Worm (Caenorhabditis elegans) whole organism, dauer: ENCODE results near the gene nadk-1.

ENCODE experiments used
- unc-62 ChIP-seq: sonication (generic microtip); optimal IDR thresholded peaks from 2 replicates; lab custom pipeline; 2017; ENCODE audit warnings: missing biosample characterization, missing genetic modification reagents, missing genetic modification characterization

Gene nadk-1

DNA sequence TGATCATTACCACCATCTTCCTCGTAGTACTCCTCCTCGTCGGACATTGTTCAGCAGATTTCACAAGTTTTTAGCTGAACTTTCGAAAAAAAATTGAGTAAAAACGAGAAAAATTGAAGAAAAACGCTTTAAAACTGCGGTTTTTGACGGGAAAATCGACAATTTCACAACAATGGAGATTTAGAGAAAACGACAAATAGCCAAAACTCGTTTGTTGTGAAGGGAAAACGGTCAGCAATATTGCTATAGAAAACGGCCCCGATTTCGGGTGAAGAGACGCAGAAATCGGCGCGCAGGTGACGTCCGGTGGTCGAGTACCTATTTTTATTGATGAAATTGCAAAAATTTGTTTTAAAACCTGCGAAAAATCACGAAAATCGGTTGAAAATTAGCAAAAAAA lies 11.0 kb upstream of the nadk-1 start, which contains the start of gene clp-7:
clp-7 (minus strand) TSS at position 47 of the 400 bp plus-strand sequence.
- TF ChIP-seq unc-62 (GFP tag; lab: Kevin White, UChicago), result no peak

DNA sequence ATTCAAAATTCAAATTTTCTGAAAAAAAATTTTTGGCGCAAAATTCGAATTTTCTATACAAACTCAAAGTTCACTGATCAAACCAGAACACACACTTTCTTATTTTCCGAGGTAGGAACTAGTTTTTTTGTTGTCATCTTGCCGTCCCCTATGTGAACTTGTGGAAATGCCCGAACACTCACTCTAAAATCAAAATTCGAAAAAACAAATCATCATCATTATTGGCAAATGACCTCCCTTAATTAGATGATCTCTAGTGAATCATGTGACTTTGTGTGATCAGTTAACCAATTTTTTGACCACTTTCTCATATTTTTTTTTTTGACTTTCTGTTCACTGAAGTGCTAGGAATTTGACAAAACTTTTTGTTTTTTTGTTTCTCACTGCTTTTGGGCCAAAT lies 4.4 kb upstream of the nadk-1 start:
- no peak for TF ChIP-seq unc-62 (GFP tag; lab: Kevin White, UChicago)

ce11 chrIV:1453451-1453850 lies 3.4 kb upstream of the nadk-1 start:
- TF ChIP-seq unc-62 (GFP tag; lab: Kevin White, UChicago), result no peak

DNA sequence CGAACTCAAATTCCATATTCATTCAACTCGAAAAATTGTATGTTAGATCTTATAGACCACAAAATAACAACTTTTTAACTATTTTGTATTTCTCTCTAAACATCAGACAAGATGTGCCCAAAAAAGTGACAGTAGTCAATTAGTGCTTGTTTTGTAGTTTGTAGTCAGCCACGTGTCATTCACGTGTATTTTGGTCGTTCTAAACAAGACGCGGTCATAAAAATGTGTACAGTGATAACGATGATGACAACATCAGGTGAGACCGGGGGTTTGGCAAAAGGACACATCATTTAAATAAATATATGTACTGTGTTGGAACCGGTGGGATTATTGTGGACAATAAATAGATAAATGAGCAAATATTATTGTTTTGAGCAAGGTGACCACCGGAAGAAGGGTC lies 2.7 kb upstream of the nadk-1 start:
- no peak for TF ChIP-seq unc-62 (GFP tag; lab: Kevin White, UChicago)

DNA sequence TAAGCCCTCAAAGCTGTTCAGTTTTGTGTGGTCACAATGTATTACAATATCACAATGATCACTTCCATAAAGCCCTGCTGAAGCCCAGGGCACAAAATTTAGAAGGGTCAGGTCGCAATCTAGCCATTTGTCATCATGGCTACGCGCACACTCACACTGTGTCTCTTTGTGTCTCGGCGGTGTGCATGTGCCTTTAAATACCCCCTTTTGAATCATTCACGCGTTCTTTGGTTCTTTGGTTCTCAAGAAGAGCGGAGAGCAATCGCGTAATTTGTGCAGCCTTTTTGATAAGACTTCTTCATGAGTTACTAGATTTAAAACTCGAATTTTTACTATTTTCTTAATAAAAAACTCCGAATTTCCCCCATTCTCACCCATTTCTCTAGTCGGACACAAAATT lies 1.9 kb upstream of the nadk-1 start:
- no peak for TF ChIP-seq unc-62 (GFP tag; lab: Kevin White, UChicago)

ce11 chrIV:1458192-1458591 lies 1.3 kb downstream of the nadk-1 start:
- TF ChIP-seq unc-62 (GFP tag; lab: Kevin White, UChicago), result no peak

ce11 chrIV:1459419-1459818 lies 2.5 kb downstream of the nadk-1 start:
- no peak for TF ChIP-seq unc-62 (GFP tag; lab: Kevin White, UChicago)

DNA sequence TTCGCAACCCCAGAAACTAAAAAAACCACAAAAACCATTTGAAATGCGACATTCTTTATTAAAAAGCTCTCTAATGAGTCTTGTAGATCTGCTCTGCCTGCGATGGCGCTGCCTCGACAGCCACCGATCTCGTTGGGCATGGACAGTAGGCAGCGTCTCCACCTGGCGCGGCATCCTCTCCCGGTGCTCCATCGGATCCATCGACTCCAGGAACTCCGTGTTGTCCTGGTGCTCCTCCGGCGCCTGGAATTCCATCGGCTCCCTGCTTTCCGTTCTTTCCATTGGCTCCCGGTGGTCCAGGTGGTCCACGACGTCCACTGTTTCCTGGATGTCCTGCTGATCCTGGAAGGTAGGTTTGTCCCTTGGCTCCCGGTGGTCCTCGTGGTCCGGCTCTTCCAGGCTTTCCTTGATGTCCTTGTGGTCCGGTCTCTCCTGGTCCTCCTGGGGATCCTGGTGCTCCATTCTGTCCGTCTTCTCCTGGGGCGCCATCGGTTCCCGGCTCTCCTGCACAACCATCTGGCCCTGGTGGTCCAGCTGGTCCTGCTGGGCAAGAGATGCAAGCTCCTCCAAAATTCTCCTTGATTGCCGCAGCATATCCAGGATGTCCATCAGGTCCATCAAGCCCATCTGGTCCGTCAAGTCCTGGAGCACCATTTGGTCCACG lies 3.1 kb downstream of the nadk-1 start:
- TF ChIP-seq unc-62 (GFP tag; lab: Kevin White, UChicago), result no peak

DNA sequence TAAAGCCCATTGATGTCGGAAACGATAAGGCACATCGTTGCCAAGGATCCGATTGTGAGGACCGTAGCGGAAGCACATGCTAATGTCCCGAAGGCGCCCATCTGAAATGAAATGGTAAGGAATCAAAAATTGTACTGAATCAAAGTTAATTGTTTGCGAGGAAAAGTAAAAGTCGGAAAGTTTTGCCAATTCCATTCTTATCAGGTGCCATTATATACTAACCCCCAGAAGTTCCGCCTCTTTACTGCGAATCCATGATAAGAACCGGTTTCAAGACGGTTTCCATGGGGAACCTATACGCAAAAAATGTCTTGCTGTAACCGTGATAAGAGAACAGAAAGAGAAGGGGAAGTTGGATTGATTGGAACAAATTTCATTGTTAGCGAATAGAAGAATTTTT lies 3.8 kb downstream of the nadk-1 start, which contains the start of gene col-106:
col-106 (minus strand) TSS at position 101 of the 400 bp plus-strand sequence.
- no peak for TF ChIP-seq unc-62 (GFP tag; lab: Kevin White, UChicago)

DNA sequence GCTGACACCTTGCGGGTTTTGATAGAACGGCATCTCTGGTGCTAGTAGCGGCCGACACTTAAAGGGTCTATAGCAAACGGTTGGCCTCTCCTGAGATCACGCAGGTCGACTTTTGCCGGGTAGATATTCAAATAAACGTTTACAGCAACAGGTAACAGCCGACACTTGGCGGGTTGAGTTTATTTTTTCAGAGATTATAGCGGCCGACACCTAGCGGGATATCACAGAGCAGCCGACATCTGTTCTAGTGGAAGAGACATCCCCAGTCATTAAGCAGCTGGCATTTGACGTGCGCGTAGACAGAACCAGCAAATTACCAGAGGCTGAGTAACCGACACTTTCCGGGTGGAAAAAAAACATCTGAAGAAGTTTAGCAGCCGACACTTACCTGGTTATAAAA lies 4.6 kb downstream of the nadk-1 start:
- TF ChIP-seq unc-62 (GFP tag; lab: Kevin White, UChicago), result no peak

- no peak for TF ChIP-seq unc-62 (GFP tag; lab: Kevin White, UChicago)
These were observed 8.6 kb downstream of the nadk-1 start for ce11 chrIV:1465462-1465861.

DNA sequence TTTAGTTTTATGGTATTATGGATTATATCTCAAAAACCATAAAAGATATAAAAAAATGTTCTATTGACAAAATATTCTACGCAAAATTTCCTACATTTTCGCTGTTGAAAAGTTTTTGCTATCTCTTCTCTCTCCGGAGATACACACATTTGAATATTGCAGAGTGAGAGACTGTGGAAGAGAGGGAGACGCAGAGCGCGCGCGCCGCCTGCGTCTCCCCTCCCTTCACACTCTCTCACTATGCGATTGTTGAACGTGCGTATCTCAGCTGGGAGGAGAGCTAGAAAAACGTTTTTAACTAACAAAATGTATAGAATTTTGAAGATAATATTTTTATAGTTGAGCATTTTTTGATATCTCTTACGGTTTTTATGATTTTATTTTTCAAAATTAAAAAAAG lies 12.2 kb downstream of the nadk-1 start:
- TF ChIP-seq unc-62 (GFP tag; lab: Kevin White, UChicago), result no peak

- TF ChIP-seq unc-62 (GFP tag; lab: Kevin White, UChicago), result no peak
These were observed 13.5 kb downstream of the nadk-1 start for ce11 chrIV:1470364-1470763.

DNA sequence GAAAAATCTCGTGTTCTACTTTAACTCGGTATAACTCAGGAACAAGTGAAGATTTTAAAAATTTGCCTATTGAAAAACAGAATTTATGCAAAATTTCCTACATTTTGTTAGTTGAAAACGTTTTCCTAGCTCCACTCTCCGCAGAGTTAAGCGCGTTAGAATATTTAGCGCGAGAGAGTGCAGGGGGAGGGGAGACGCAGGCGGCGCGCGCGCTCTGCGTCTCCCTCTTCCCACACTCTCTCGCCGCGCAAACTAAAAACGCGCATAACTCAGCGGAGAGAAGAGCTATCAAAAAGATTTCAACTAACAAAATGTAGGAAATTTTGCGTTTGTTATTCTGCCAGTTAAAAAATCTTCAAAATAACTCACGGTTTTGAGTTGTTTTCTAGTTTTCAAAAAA lies 15.3 kb downstream of the nadk-1 start:
- no peak for TF ChIP-seq unc-62 (GFP tag; lab: Kevin White, UChicago)

DNA sequence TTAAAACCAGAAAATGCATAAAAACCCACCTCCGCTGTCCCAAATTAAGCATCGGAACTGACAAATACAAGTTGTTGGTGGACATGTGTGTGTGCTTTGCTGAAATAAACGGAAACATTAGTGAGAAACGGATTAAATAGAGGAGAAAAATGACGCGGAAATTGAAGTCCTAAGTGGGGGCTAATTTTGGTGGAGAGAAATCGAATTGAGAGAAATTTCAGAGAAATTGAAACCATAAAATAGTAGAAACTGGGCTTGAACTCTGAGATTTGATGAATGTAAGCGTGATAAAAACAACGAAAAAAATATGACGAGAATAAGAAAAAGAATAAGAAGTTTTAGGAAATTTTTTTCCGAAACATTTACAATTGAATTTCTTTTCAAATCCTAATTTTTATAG lies 18.1 kb downstream of the nadk-1 start, which contains the start of gene Y77E11A.12:
Y77E11A.12 (minus strand) TSS at position 101 of the 400 bp plus-strand sequence.
- TF ChIP-seq unc-62 (GFP tag; lab: Kevin White, UChicago), result no peak

DNA sequence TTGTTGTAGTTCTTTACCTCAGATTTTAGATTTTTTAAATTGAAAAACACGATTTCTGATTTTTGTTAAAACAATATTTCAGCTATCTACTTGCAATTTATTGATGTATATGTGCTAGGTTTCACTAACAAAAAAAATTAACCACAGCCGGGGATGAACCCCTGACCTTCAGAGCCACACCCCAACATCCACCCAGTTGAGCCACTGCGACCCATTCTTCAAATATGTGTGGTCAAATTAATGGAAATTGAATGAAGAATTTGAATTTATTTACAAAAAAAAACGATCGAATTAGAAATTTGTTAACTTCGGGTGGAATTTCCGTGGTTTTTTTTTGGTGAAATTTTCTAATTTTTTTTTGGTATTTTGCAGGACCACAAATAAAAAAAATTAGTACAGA lies 21.8 kb downstream of the nadk-1 start:
- no peak for TF ChIP-seq unc-62 (GFP tag; lab: Kevin White, UChicago)

- TF ChIP-seq unc-62 (GFP tag; lab: Kevin White, UChicago), result no peak
These were observed 28.1 kb downstream of the nadk-1 start, which contains the start of gene Y77E11A.16 for ce11 chrIV:1484968-1485474. Y77E11A.16 (plus strand) TSS chrIV:1485424.
